Worm (Caenorhabditis elegans) whole organism, early embryonic: ENCODE measurements around the gene C15H7.3.

Source experiments
- B0310.2 ChIP-seq: sonication (generic microtip); optimal IDR thresholded peaks from 2 replicates; lab custom pipeline; 2016; ENCODE audit warnings: mild to moderate bottlenecking, missing genetic modification characterization, missing compliant biosample characterization
- F13C5.2 ChIP-seq: sonication (generic microtip); optimal IDR thresholded peaks from 2 replicates; lab custom pipeline; 2017; ENCODE audit warnings: mild to moderate bottlenecking, missing genetic modification characterization, inconsistent platforms, missing compliant biosample characterization
- aly-1 ChIP-seq: sonication (generic microtip); optimal IDR thresholded peaks from 2 replicates; lab custom pipeline; 2016; ENCODE audit warnings: missing genetic modification characterization, missing compliant biosample characterization
- ama-1 ChIP-seq: fragments of 150-350 bp; optimal IDR thresholded peaks from 2 replicates; lab custom pipeline; 2014
- ceh-13 ChIP-seq: fragments of 200-800 bp; sonication (Bioruptor generic); optimal IDR thresholded peaks from 2 replicates; lab custom pipeline; 2018; ENCODE audit warnings: mild to moderate bottlenecking, missing genetic modification characterization, missing compliant biosample characterization
- ceh-36 ChIP-seq: sonication (generic microtip); optimal IDR thresholded peaks from 2 replicates; lab custom pipeline; 2016; ENCODE audit warnings: missing genetic modification characterization, inconsistent platforms, missing compliant biosample characterization
- ets-7 ChIP-seq: sonication (generic microtip); optimal IDR thresholded peaks from 2 replicates; lab custom pipeline; 2016; ENCODE audit warnings: missing genotype, missing genetic modification characterization, missing compliant biosample characterization
- flt-1 ChIP-seq: fragments of 200-800 bp; sonication (Bioruptor generic); IDR thresholded peaks from 2 replicates; pipeline ENCODE4 v1.3.6; 2022; ENCODE audit warnings: missing genetic modification characterization, missing compliant biosample characterization
- hmbx-1 ChIP-seq: sonication (generic microtip); optimal IDR thresholded peaks from 2 replicates; lab custom pipeline; 2016; ENCODE audit warnings: mild to moderate bottlenecking, missing genetic modification characterization, missing compliant biosample characterization
- hmg-4 ChIP-seq: fragments of 200-800 bp; sonication (Bioruptor generic); optimal IDR thresholded peaks from 2 replicates; lab custom pipeline; 2018; ENCODE audit warnings: mild to moderate bottlenecking, missing genetic modification characterization, missing compliant biosample characterization
- hnd-1 ChIP-seq: sonication (generic microtip); optimal IDR thresholded peaks from 2 replicates; lab custom pipeline; 2016; ENCODE audit warnings: missing genetic modification characterization, missing compliant biosample characterization
- pes-1 ChIP-seq: fragments of 200-800 bp; sonication (Bioruptor generic); IDR thresholded peaks from 2 replicates; pipeline ENCODE4 v1.3.6; 2022; ENCODE audit warnings: missing genetic modification reagents, missing genetic modification characterization, missing compliant biosample characterization
- scrt-1 ChIP-seq: fragments of 200-800 bp; sonication (Bioruptor generic); IDR thresholded peaks from 2 replicates; pipeline ENCODE4 v1.3.6; 2022; ENCODE audit warnings: missing genetic modification characterization, missing compliant biosample characterization
- sea-1 ChIP-seq: fragments of 200-800 bp; sonication (Bioruptor generic); conservative IDR thresholded peaks from 2 replicates; pipeline ENCODE4 v1.3.6; 2022; ENCODE audit warnings: missing genetic modification characterization, missing compliant biosample characterization
- tbx-11 ChIP-seq: fragments of 200-800 bp; sonication (Bioruptor generic); IDR thresholded peaks from 2 replicates; pipeline ENCODE4 v1.3.6; 2022; ENCODE audit warnings: missing genetic modification characterization, missing compliant biosample characterization
- tbx-37 ChIP-seq: fragments of 200-800 bp; sonication (Bioruptor generic); conservative IDR thresholded peaks from 2 replicates; pipeline ENCODE4 v1.3.6; 2022; ENCODE audit warnings: missing genetic modification reagents, missing genetic modification characterization, missing compliant biosample characterization
- tra-4 ChIP-seq: sonication (generic microtip); optimal IDR thresholded peaks from 2 replicates; lab custom pipeline; 2017; ENCODE audit warnings: missing genetic modification characterization, missing compliant biosample characterization

Gene C15H7.3

DNA sequence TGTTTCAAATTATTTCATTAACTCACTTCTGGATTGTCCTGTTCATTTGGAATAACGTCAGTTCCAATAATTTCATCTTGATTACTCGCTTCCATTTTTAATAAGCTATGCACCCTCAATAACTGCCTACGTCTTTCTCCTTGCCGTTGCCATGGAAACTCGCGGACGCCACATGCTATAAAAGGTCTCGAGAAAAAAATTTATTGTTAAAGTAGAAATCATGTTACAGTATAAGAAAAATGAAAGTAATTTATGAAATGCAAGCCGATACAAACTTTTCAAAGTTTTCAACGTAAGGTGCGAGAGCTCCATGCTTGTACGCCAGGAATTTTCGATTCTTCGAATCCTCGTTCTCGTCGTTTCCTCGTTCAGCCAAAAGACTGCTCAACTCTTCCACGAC is 39.7 kb downstream of the C15H7.3 start, which contains the start of gene bbs-4:
TSS of gene bbs-4 (minus strand) at position 101 of the 400 bp plus-strand sequence.
- TF ChIP-seq tbx-11 (GFP tag; lab: Robert Waterston, UW): no peak
- TF ChIP-seq scrt-1 (GFP tag; lab: Robert Waterston, UW): no peak
- TF ChIP-seq aly-1 (tag; lab: Kevin White, UChicago): no peak
- TF ChIP-seq tbx-37 (GFP tag; lab: Robert Waterston, UW): no peak
- TF ChIP-seq B0310.2 (tag; lab: Kevin White, UChicago): no peak
- TF ChIP-seq pes-1 (GFP tag; lab: Robert Waterston, UW): no peak
- TF ChIP-seq sea-1: no peak
- no peak for TF ChIP-seq hmbx-1 (tag; lab: Kevin White, UChicago)
- no peak for TF ChIP-seq hnd-1 (tag; lab: Kevin White, UChicago)
- TF ChIP-seq tra-4 (tag; lab: Kevin White, UChicago): no peak
- TF ChIP-seq F13C5.2 (tag; lab: Kevin White, UChicago): no peak
- TF ChIP-seq hmg-4: no peak
- TF ChIP-seq ets-7: no peak
- no peak for TF ChIP-seq flt-1

ce11 chrIII:9608650-9609049 is 43.1 kb downstream of the C15H7.3 start, which contains the start of gene clec-161:
Gene clec-161 (minus strand): TSS chrIII:9608750.
- no peak for TF ChIP-seq hnd-1 (tag; lab: Kevin White, UChicago)
- no peak for TF ChIP-seq tbx-37 (GFP tag; lab: Robert Waterston, UW)
- no peak for TF ChIP-seq F13C5.2 (tag; lab: Kevin White, UChicago)
- TF ChIP-seq scrt-1 (GFP tag; lab: Robert Waterston, UW): no peak
- no peak for TF ChIP-seq flt-1
- no peak for TF ChIP-seq ets-7
- no peak for TF ChIP-seq hmg-4
- no peak for TF ChIP-seq hmbx-1 (tag; lab: Kevin White, UChicago)
- TF ChIP-seq ama-1: no peak
- TF ChIP-seq B0310.2 (tag; lab: Kevin White, UChicago): no peak
- no peak for TF ChIP-seq aly-1 (tag; lab: Kevin White, UChicago)
- TF ChIP-seq ceh-36 (tag; lab: Kevin White, UChicago): no peak
- TF ChIP-seq tra-4 (tag; lab: Kevin White, UChicago): no peak
- TF ChIP-seq ceh-13 (GFP tag; lab: Kevin White, UChicago): no peak
- TF ChIP-seq pes-1 (GFP tag; lab: Robert Waterston, UW): no peak

- no peak for TF ChIP-seq aly-1 (tag; lab: Kevin White, UChicago)
- no peak for TF ChIP-seq tra-4 (tag; lab: Kevin White, UChicago)
- no peak for TF ChIP-seq scrt-1 (GFP tag; lab: Robert Waterston, UW)
- no peak for TF ChIP-seq ceh-36 (tag; lab: Kevin White, UChicago)
- TF ChIP-seq tbx-11 (GFP tag; lab: Robert Waterston, UW): no peak
- TF ChIP-seq hmbx-1 (tag; lab: Kevin White, UChicago): no peak
- TF ChIP-seq pes-1 (GFP tag; lab: Robert Waterston, UW): no peak
- no peak for TF ChIP-seq tbx-37 (GFP tag; lab: Robert Waterston, UW)
- TF ChIP-seq hnd-1 (tag; lab: Kevin White, UChicago): no peak
- no peak for TF ChIP-seq ama-1
- TF ChIP-seq ceh-13 (GFP tag; lab: Kevin White, UChicago): no peak
- no peak for TF ChIP-seq flt-1
- no peak for TF ChIP-seq B0310.2 (tag; lab: Kevin White, UChicago)
- TF ChIP-seq ets-7: no peak
- no peak for TF ChIP-seq F13C5.2 (tag; lab: Kevin White, UChicago)
- TF ChIP-seq sea-1: no peak
- TF ChIP-seq hmg-4: no peak
Measured at ce11 chrIII:9600645-9601044, 51.1 kb downstream of the C15H7.3 start, which contains the start of gene F58A4.2. Gene F58A4.2 (minus strand): TSS chrIII:9600745.
